Fruit fly (Drosophila melanogaster): Measurements from ENCODE around the gene CG31542.

CG31542 gene

DNA sequence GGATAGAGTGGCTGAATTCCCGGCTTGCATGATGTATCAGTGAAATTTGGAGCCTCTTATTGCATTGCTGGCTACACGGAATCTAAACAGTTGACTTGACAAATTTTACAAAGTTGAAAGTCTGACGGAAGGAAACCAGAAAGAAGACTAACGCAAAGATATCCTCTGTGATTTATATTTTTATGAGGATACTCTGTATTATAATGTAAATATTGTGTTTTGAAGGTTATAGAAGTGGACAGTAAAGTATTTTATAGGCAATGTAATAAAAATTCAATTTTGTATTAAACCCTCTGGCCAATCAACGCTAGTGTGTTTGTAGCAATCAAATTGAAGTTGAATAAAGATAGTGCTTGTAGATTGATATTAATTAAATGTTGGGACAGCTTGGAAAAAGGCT, 18.2 kb downstream of the CG31542 start, which contains the start of gene CG14668:
Gene CG14668, minus strand, starts transcription at position 101 of the 400 bp plus-strand sequence.
- TF ChIP-seq Hr4 (GFP tag; optimal IDR thresholded peaks at IDR 0.05) (no peak), eg (GFP tag; IDR thresholded peaks at IDR 0.05) (no peak), CG6854 (GFP tag; optimal IDR thresholded peaks at IDR 0.05) (no peak), CG8632 (GFP tag; optimal IDR thresholded peaks at IDR 0.05) (no peak), svp (GFP tag) (no peak), CG8119 (GFP tag; IDR thresholded peaks at IDR 0.05) (no peak), Hr38 (GFP tag; optimal IDR thresholded peaks at IDR 0.05) (no peak), CG7368 (GFP tag; optimal IDR thresholded peaks at IDR 0.05) (no peak), Met (GFP tag; optimal IDR thresholded peaks at IDR 0.05) (no peak), CG34406 (GFP tag; optimal IDR thresholded peaks at IDR 0.05) (no peak), esn (GFP tag; optimal IDR thresholded peaks at IDR 0.05) (no peak), CG6276 (GFP tag; optimal IDR thresholded peaks at IDR 0.05) (no peak)

DNA sequence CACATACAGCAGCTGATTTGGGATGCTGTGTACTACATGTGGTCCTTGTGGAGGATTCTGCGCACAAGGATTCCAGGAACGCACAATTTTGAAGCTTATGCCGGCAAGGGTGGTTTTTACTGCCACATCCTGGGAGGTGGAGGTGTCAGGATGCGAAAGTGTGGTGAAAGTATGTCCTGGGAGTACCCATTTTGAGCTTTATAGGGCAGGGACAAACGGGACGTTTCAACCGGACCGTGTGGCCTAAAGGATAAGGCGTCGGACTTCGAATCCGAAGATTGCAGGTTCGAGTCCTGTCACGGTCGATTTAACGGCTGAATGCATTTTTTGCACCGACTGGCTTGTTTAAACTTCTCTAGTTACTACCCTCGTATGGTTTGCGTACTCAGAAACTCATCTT, 18.7 kb downstream of the CG31542 start:
- TF ChIP-seq Met (GFP tag; optimal IDR thresholded peaks at IDR 0.05) (no peak), CG4318 (GFP tag; optimal IDR thresholded peaks at IDR 0.05) (no peak), svp (GFP tag) (no peak), acj6 (GFP tag; optimal IDR thresholded peaks at IDR 0.05) (no peak), CG10669 (GFP tag; optimal IDR thresholded peaks at IDR 0.05) (no peak), spab (GFP tag; optimal IDR thresholded peaks at IDR 0.05) (no peak), CG11902 (GFP tag; optimal IDR thresholded peaks at IDR 0.05) (no peak), esn (GFP tag; optimal IDR thresholded peaks at IDR 0.05) (no peak), Ets21C (GFP tag; optimal IDR thresholded peaks at IDR 0.05) (no peak), net (GFP tag; optimal IDR thresholded peaks at IDR 0.05) (no peak), CG6854 (GFP tag; optimal IDR thresholded peaks at IDR 0.05) (no peak), Lpt (GFP tag; optimal IDR thresholded peaks at IDR 0.05) (no peak), CG3032 (tag; optimal IDR thresholded peaks at IDR 0.05) (no peak), CG34406 (GFP tag; optimal IDR thresholded peaks at IDR 0.05) (no peak), Sox15 (GFP tag; optimal IDR thresholded peaks at IDR 0.05) (no peak), CG6792 (GFP tag; optimal IDR thresholded peaks at IDR 0.05) (no peak), salr (GFP tag; optimal IDR thresholded peaks at IDR 0.05) (no peak), CG6808 (GFP tag; optimal IDR thresholded peaks at IDR 0.05) (no peak)

DNA sequence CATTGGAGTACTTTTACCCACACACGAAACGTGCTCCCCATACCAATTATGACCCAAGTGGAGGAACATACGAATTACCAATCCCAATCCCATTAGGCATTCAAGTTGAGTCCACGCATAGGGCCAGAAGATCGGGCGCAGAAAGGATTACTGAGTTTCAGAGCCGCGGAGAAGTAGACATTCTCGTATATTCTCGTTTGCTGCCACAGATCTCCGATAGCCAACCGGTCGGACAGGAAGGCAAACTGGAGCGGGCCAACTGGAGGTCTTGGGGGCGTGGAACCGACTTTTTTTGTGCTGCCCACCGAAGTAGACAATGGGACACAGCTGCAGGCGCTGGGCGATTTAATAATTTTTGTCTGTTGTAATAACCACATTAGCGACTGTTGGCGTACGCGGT, 19.7 kb downstream of the CG31542 start:
- TF ChIP-seq CG10631 (GFP tag; optimal IDR thresholded peaks at IDR 0.05) (no peak), Gug (GFP tag; IDR thresholded peaks at IDR 0.05) (no peak), CG6808 (GFP tag; optimal IDR thresholded peaks at IDR 0.05) (no peak), OdsH (GFP tag; optimal IDR thresholded peaks at IDR 0.05) (no peak), ss (GFP tag; optimal IDR thresholded peaks at IDR 0.05) (peak; percentile 35 to 37), CG1621 (tag; optimal IDR thresholded peaks at IDR 0.05) (peak; percentile 32), CG3919 (GFP tag; optimal IDR thresholded peaks at IDR 0.05) (no peak), CG6792 (GFP tag; optimal IDR thresholded peaks at IDR 0.05) (no peak), CG16779 (tag; optimal IDR thresholded peaks at IDR 0.05) (no peak), acj6 (GFP tag; optimal IDR thresholded peaks at IDR 0.05) (no peak), pdm3 (GFP tag; optimal IDR thresholded peaks at IDR 0.05) (no peak), fd85E (GFP tag; optimal IDR thresholded peaks at IDR 0.05) (no peak), CG9139 (GFP tag; optimal IDR thresholded peaks at IDR 0.05) (no peak)

DNA sequence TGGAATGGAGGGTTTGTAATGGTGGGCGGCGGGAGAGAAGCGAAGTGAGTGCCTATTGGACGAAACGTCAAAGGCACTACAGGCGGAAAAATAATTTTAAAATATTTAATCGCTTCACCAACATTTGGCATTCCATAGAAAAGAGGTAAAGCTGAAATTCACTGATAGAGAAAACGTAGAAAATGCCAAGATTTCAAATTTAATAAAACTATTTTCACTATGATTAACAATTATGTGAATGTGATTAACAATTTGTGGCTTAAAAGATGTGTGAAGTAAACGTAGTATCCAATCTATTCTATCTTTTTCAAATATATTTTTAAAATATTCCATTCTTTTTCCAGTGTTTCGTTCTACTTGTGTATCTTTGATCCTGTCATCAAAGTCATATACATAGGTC, 20.1 kb downstream of the CG31542 start:
- TF ChIP-seq dac (GFP tag; optimal IDR thresholded peaks at IDR 0.05): no peak
- TF ChIP-seq CG11294 (GFP tag; IDR thresholded peaks at IDR 0.05): no peak
- TF ChIP-seq achi (GFP tag; optimal IDR thresholded peaks at IDR 0.05): no peak
- TF ChIP-seq Sox102F (GFP tag; optimal IDR thresholded peaks at IDR 0.05): no peak
- TF ChIP-seq ss (GFP tag; optimal IDR thresholded peaks at IDR 0.05): no peak
- no peak for TF ChIP-seq CG1621 (tag; optimal IDR thresholded peaks at IDR 0.05)
- no peak for TF ChIP-seq CG6792 (GFP tag; optimal IDR thresholded peaks at IDR 0.05)
- no peak for TF ChIP-seq Sox14 (GFP tag; optimal IDR thresholded peaks at IDR 0.05)
- peak; percentile 36 for TF ChIP-seq CG3032 (tag; optimal IDR thresholded peaks at IDR 0.05)
- no peak for TF ChIP-seq Eip93F (GFP tag; optimal IDR thresholded peaks at IDR 0.05)
- TF ChIP-seq Met (GFP tag; optimal IDR thresholded peaks at IDR 0.05): no peak
- TF ChIP-seq CG8632 (GFP tag; optimal IDR thresholded peaks at IDR 0.05): no peak
- TF ChIP-seq Smox (GFP tag; optimal IDR thresholded peaks at IDR 0.05): no peak
- no peak for TF ChIP-seq fkh (GFP tag; optimal IDR thresholded peaks at IDR 0.05)
- peak; percentile 14 for TF ChIP-seq spab (GFP tag; optimal IDR thresholded peaks at IDR 0.05)
- TF ChIP-seq salr (GFP tag; optimal IDR thresholded peaks at IDR 0.05): no peak
- peak; percentile 22 for TF ChIP-seq Ets96B (tag; optimal IDR thresholded peaks at IDR 0.05)
- TF ChIP-seq acj6 (GFP tag; optimal IDR thresholded peaks at IDR 0.05): no peak
- peak; percentile 29 for TF ChIP-seq net (GFP tag; optimal IDR thresholded peaks at IDR 0.05)
- TF ChIP-seq Sox15 (GFP tag; optimal IDR thresholded peaks at IDR 0.05): no peak
- TF ChIP-seq CG15336 (GFP tag; IDR thresholded peaks at IDR 0.05): no peak
- TF ChIP-seq svp (GFP tag): no peak
- TF ChIP-seq CG8119 (GFP tag; IDR thresholded peaks at IDR 0.05): 0 out of 3 replicates have a peak, but pooled peaks have one; percentile 41
- no peak for TF ChIP-seq CG9139 (GFP tag; optimal IDR thresholded peaks at IDR 0.05)
- TF ChIP-seq CG6276 (GFP tag; optimal IDR thresholded peaks at IDR 0.05): no peak
- no peak for TF ChIP-seq CG6854 (GFP tag; optimal IDR thresholded peaks at IDR 0.05)

Data from whole organism, prepupa.